Worm (Caenorhabditis elegans) whole organism, L1 larva: ENCODE measurements around the gene sqst-3.

Experiments
- C34B4.2 ChIP-seq: sonication (generic microtip); optimal IDR thresholded peaks from 2 replicates; lab custom pipeline; 2017; ENCODE audit warnings: mild to moderate bottlenecking, missing genetic modification characterization, missing compliant biosample characterization
- F16B12.6 ChIP-seq: fragments of 150-350 bp; optimal IDR thresholded peaks from 2 replicates; lab custom pipeline; 2014; ENCODE audit warnings: missing biosample characterization, missing genetic modification characterization
- Y116A8C.19 ChIP-seq: sonication (generic microtip); optimal IDR thresholded peaks from 2 replicates; lab custom pipeline; 2016; ENCODE audit warnings: missing compliant biosample characterization, missing genetic modification characterization, borderline replicate concordance
- aha-1 ChIP-seq: fragments of 150-350 bp; optimal IDR thresholded peaks from 2 replicates; lab custom pipeline; 2014; ENCODE audit warnings: missing biosample characterization, missing genetic modification characterization
- aly-2 ChIP-seq: fragments of 150-350 bp; optimal IDR thresholded peaks from 2 replicates; lab custom pipeline; 2014; ENCODE audit warnings: missing biosample characterization, missing genetic modification characterization
- ama-1 ChIP-seq: fragments of 150-350 bp; optimal IDR thresholded peaks from 2 replicates; lab custom pipeline; 2014
- ceh-82 ChIP-seq, 3 experiments: fragments of 150-350 bp in 1 of 3; sonication (generic microtip) in 2 of 3; optimal IDR thresholded peaks; 2 replicates each; lab custom pipeline; 2014 to 2017; ENCODE audit warnings: missing biosample characterization in 3 of 3, missing genetic modification characterization in 3 of 3
- ceh-90 ChIP-seq: sonication (generic microtip); optimal IDR thresholded peaks from 2 replicates; lab custom pipeline; 2016; ENCODE audit warnings: missing genetic modification characterization, missing compliant biosample characterization
- ces-1 ChIP-seq: fragments of 150-350 bp; optimal IDR thresholded peaks from 2 replicates; lab custom pipeline; 2014; ENCODE audit warnings: missing biosample characterization, missing genetic modification reagents, missing genetic modification characterization
- efl-1 ChIP-seq, 4 experiments: fragments of 150-350 bp; optimal IDR thresholded peaks in 3 of 4; peaks in 1 of 4; 1 replicate in 1 of 4; 2 replicates in 3 of 4; lab custom pipeline; 2014; ENCODE audit warnings: missing biosample characterization in 2 of 4, missing genetic modification characterization in 2 of 4, missing genetic modification reagents in 2 of 4
- efl-3 ChIP-seq: fragments of 200-800 bp; sonication (Bioruptor generic); optimal IDR thresholded peaks from 2 replicates; lab custom pipeline; 2018; ENCODE audit warnings: mild to moderate bottlenecking, missing genetic modification characterization, missing compliant biosample characterization
- elt-2 ChIP-seq: sonication (generic microtip); optimal IDR thresholded peaks from 2 replicates; lab custom pipeline; 2016; ENCODE audit warnings: missing genetic modification characterization, mild to moderate bottlenecking, inconsistent platforms, missing compliant biosample characterization, missing genetic modification reagents
- elt-3 ChIP-seq, 6 experiments: fragments of 150-350 bp in 1 of 6; sonication (generic microtip); optimal IDR thresholded peaks; 2 replicates each; lab custom pipeline; 2017 to 2018; ENCODE audit warnings: missing biosample characterization in 6 of 6, missing genetic modification characterization in 6 of 6, inconsistent platforms in 1 of 6
- fkh-10 ChIP-seq: sonication (generic microtip); optimal IDR thresholded peaks from 2 replicates; lab custom pipeline; 2017; ENCODE audit warnings: missing biosample characterization, missing genetic modification reagents, missing genetic modification characterization
- fkh-8 ChIP-seq: sonication (generic microtip); optimal IDR thresholded peaks from 2 replicates; lab custom pipeline; 2016; ENCODE audit warnings: mild to moderate bottlenecking, missing genetic modification characterization, missing compliant biosample characterization
- grh-1 ChIP-seq: fragments of 200-800 bp; sonication (Bioruptor generic); IDR thresholded peaks from 2 replicates; pipeline ENCODE4 v1.3.6; 2022; ENCODE audit warnings: missing genetic modification reagents, missing genetic modification characterization, missing compliant biosample characterization
- hlh-17 ChIP-seq: fragments of 200-800 bp; sonication (Bioruptor generic); optimal IDR thresholded peaks from 2 replicates; lab custom pipeline; 2018; ENCODE audit warnings: missing genetic modification characterization, mild to moderate bottlenecking, missing compliant biosample characterization, moderate library complexity, borderline replicate concordance
- irx-1 ChIP-seq: sonication (generic microtip); optimal IDR thresholded peaks from 2 replicates; lab custom pipeline; 2016; ENCODE audit warnings: missing genetic modification characterization, missing compliant biosample characterization
- isw-1 ChIP-seq: fragments of 200-800 bp; sonication (Bioruptor generic); IDR thresholded peaks from 2 replicates; pipeline ENCODE4 v1.3.6; 2022; ENCODE audit warnings: missing genetic modification characterization, missing compliant biosample characterization
- jun-1 ChIP-seq: fragments of 150-350 bp; optimal IDR thresholded peaks from 2 replicates; lab custom pipeline; 2014; ENCODE audit warnings: missing biosample characterization, missing genetic modification reagents, missing genetic modification characterization
- lin-39 ChIP-seq: fragments of 150-350 bp; optimal IDR thresholded peaks from 2 replicates; lab custom pipeline; 2014; ENCODE audit warnings: missing biosample characterization, missing genetic modification reagents, missing genetic modification characterization
- mdl-1 ChIP-seq, 2 experiments: fragments of 150-350 bp; optimal IDR thresholded peaks; 2 replicates each; lab custom pipeline; 2014 to 2017; ENCODE audit warnings: missing biosample characterization in 2 of 2, missing genetic modification characterization in 2 of 2, inconsistent platforms in 1 of 2
- mef-2 ChIP-seq: fragments of 150-350 bp; optimal IDR thresholded peaks from 2 replicates; lab custom pipeline; 2014; ENCODE audit warnings: missing biosample characterization, missing genetic modification characterization
- mep-1 ChIP-seq: fragments of 150-350 bp; optimal IDR thresholded peaks from 2 replicates; lab custom pipeline; 2014; ENCODE audit warnings: missing biosample characterization, missing genetic modification characterization
- nhr-12 ChIP-seq: sonication (generic microtip); optimal IDR thresholded peaks from 2 replicates; lab custom pipeline; 2017; ENCODE audit warnings: missing biosample characterization, missing genetic modification characterization
- nhr-28 ChIP-seq: fragments of 150-350 bp; optimal IDR thresholded peaks from 2 replicates; lab custom pipeline; 2014; ENCODE audit warnings: missing biosample characterization, missing genetic modification characterization
- nhr-47 ChIP-seq: sonication (generic microtip); optimal IDR thresholded peaks from 2 replicates; lab custom pipeline; 2016; ENCODE audit warnings: mild to moderate bottlenecking, missing genetic modification characterization, moderate library complexity, missing compliant biosample characterization
- nhr-77 ChIP-seq: fragments of 150-350 bp; optimal IDR thresholded peaks from 2 replicates; lab custom pipeline; 2014; ENCODE audit warnings: missing biosample characterization, missing genetic modification characterization
- pax-3 ChIP-seq: fragments of 200-800 bp; sonication (Bioruptor generic); optimal IDR thresholded peaks from 2 replicates; lab custom pipeline; 2018; ENCODE audit warnings: mild to moderate bottlenecking, missing genetic modification characterization, moderate library complexity, missing compliant biosample characterization
- pqm-1 ChIP-seq: sonication (generic microtip); optimal IDR thresholded peaks from 3 replicates; lab custom pipeline; 2017; ENCODE audit warnings: missing biosample characterization, missing genetic modification characterization
- rnt-1 ChIP-seq: sonication (generic microtip); optimal IDR thresholded peaks from 2 replicates; lab custom pipeline; 2016; ENCODE audit warnings: mild to moderate bottlenecking, missing genetic modification characterization, moderate library complexity, missing compliant biosample characterization
- snpc-4 ChIP-seq: fragments of 150-350 bp; optimal IDR thresholded peaks from 2 replicates; lab custom pipeline; 2014; ENCODE audit warnings: missing biosample characterization, missing genetic modification characterization
- snu-23 ChIP-seq: sonication (generic microtip); optimal IDR thresholded peaks from 2 replicates; lab custom pipeline; 2016; ENCODE audit warnings: missing genetic modification characterization, missing compliant biosample characterization
- sox-4 ChIP-seq: sonication (generic microtip); optimal IDR thresholded peaks from 2 replicates; lab custom pipeline; 2016; ENCODE audit warnings: missing genetic modification characterization, missing compliant biosample characterization
- sptf-1 ChIP-seq: fragments of 150-350 bp; optimal IDR thresholded peaks from 2 replicates; lab custom pipeline; 2014; ENCODE audit warnings: missing biosample characterization, missing genetic modification characterization
- sup-37 ChIP-seq: fragments of 200-800 bp; sonication (Bioruptor generic); optimal IDR thresholded peaks from 2 replicates; lab custom pipeline; 2018; ENCODE audit warnings: mild to moderate bottlenecking, missing genetic modification characterization, missing compliant biosample characterization
- swsn-7 ChIP-seq: sonication (generic microtip); optimal IDR thresholded peaks from 2 replicates; lab custom pipeline; 2016; ENCODE audit warnings: missing genetic modification characterization, missing compliant biosample characterization
- unc-130 ChIP-seq: fragments of 150-350 bp; optimal IDR thresholded peaks from 2 replicates; lab custom pipeline; 2017; ENCODE audit warnings: missing biosample characterization, missing genetic modification characterization, inconsistent platforms
- unc-30 ChIP-seq: sonication (generic microtip); optimal IDR thresholded peaks from 2 replicates; lab custom pipeline; 2017; ENCODE audit warnings: missing biosample characterization, missing genetic modification characterization
- unc-62 ChIP-seq: fragments of 150-350 bp; optimal IDR thresholded peaks from 2 replicates; lab custom pipeline; 2014; ENCODE audit warnings: missing biosample characterization, missing genetic modification reagents, missing genetic modification characterization
- zag-1 ChIP-seq: fragments of 150-350 bp; optimal IDR thresholded peaks from 2 replicates; lab custom pipeline; 2014; ENCODE audit warnings: missing biosample characterization, missing genetic modification characterization
- zip-4 ChIP-seq: fragments of 200-800 bp; sonication (Bioruptor generic); optimal IDR thresholded peaks from 2 replicates; lab custom pipeline; 2018; ENCODE audit warnings: mild to moderate bottlenecking, missing genetic modification characterization, moderate library complexity, missing compliant biosample characterization

sqst-3 gene

DNA sequence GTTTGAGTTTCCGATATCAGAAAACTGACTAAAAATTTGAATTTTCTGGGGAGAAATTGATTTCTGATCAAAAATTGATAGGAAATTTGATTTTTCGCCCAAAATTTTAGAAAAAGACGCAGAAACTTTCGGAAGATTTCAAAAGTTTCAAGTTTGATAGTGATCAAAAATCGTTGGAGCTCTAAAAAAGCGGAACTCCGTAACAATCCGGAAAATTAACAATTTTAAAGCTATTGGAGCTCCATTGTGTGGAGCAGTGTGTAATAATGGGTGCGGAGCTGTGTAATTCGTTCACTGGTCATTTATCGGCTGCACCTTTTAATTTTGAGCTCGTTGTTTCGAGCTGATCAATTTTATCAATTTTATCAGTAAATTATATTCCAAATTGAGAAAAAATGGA, 22.9 kb downstream of the sqst-3 start, which contains the start of gene F21D9.4:
TSS of gene F21D9.4 (plus strand) at position 301 of the 400 bp plus-strand sequence.
- TF ChIP-seq mef-2 (tag; lab: Kevin White, UChicago) (no peak), C34B4.2 (tag; lab: Kevin White, UChicago) (no peak), jun-1 (tag; lab: Kevin White, UChicago) (no peak), fkh-10 (GFP tag; lab: Kevin White, UChicago) (no peak), nhr-47 (tag; lab: Kevin White, UChicago) (no peak), ama-1 (lab: Kevin White, UChicago) (no peak), nhr-12 (no peak), ces-1 (GFP tag; lab: Kevin White, UChicago) (no peak), lin-39 (tag; lab: Kevin White, UChicago) (no peak), aha-1 (tag; lab: Kevin White, UChicago) (no peak), unc-30 (no peak), swsn-7 (tag; lab: Kevin White, UChicago) (no peak), fkh-8 (no peak), rnt-1 (tag; lab: Kevin White, UChicago) (no peak), nhr-28 (tag; lab: Kevin White, UChicago) (no peak), unc-130 (tag; lab: Kevin White, UChicago) (no peak), ceh-82 (tag; optimal IDR thresholded peaks at IDR 0.05; lab: Kevin White, UChicago) (no peak), Y116A8C.19 (tag; lab: Kevin White, UChicago) (no peak)

- TF ChIP-seq sox-4 (no peak), mdl-1 (tag; optimal IDR thresholded peaks at IDR 0.05; lab: Kevin White, UChicago) (no peak), snu-23 (GFP tag; lab: Kevin White, UChicago) (no peak), lin-39 (tag; lab: Kevin White, UChicago) (no peak), hlh-17 (GFP tag; lab: Kevin White, UChicago) (no peak), unc-62 (GFP tag; lab: Kevin White, UChicago) (no peak), C34B4.2 (tag; lab: Kevin White, UChicago) (no peak), unc-30 (no peak), sup-37 (no peak), sptf-1 (no peak), pax-3 (tag; lab: Kevin White, UChicago) (no peak), elt-2 (tag; lab: Kevin White, UChicago) (no peak), irx-1 (no peak)
These were observed 27.1 kb downstream of the sqst-3 start, which contains the start of gene F21D9.3 for ce11 chrV:19257653-19258052. TSS of gene F21D9.3 (minus strand) at chrV:19257753.

ce11 chrV:19259403-19259802, 28.8 kb downstream of the sqst-3 start:
- TF ChIP-seq efl-1 (optimal IDR thresholded peaks at IDR 0.05; lab: Kevin White, UChicago) (no peak), efl-1 (GFP tag; optimal IDR thresholded peaks at IDR 0.05 in 1 of 2; lab: Kevin White, UChicago) (no peak), rnt-1 (tag; lab: Kevin White, UChicago) (no peak), zip-4 (GFP tag; lab: Kevin White, UChicago) (no peak), irx-1 (no peak), zag-1 (tag; lab: Kevin White, UChicago) (no peak)

DNA sequence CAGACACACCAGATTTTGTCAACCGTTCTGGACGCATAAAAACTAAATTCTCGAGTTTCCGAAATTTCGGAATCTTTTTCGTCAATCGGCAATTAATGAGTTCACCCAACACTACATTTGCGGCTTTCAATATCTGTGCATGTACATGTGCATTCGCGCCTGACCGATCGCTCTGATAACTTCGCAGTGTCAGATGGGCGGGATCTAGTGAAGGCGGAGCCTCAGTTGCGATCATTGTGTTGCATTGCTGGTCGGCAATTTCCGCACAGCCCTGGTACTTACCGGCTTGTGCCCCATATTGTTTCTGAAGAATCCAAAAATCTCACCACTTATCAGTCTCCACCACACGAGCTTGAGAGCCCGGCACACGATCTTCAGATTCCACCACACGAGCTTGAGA, 30.1 kb downstream of the sqst-3 start:
- no peak for TF ChIP-seq mdl-1 (tag; optimal IDR thresholded peaks at IDR 0.05; lab: Kevin White, UChicago)
- TF ChIP-seq mep-1 (tag; lab: Kevin White, UChicago), result no peak
- TF ChIP-seq snpc-4 (tag; lab: Kevin White, UChicago), result no peak
- no peak for TF ChIP-seq unc-130 (tag; lab: Kevin White, UChicago)
- TF ChIP-seq jun-1 (tag; lab: Kevin White, UChicago), result no peak
- TF ChIP-seq elt-3 (tag; optimal IDR thresholded peaks at IDR 0.05; lab: Kevin White, UChicago), result no peak
- TF ChIP-seq efl-3, result no peak
- no peak for TF ChIP-seq nhr-77 (tag; lab: Kevin White, UChicago)
- no peak for TF ChIP-seq nhr-47 (tag; lab: Kevin White, UChicago)
- no peak for TF ChIP-seq unc-62 (GFP tag; lab: Kevin White, UChicago)
- TF ChIP-seq F16B12.6 (tag; lab: Kevin White, UChicago), result no peak
- no peak for TF ChIP-seq ceh-90 (tag; lab: Kevin White, UChicago)
- no peak for TF ChIP-seq grh-1 (GFP tag; lab: Robert Waterston, UW)
- no peak for TF ChIP-seq aly-2 (tag; lab: Kevin White, UChicago)
- no peak for TF ChIP-seq isw-1
- TF ChIP-seq pqm-1 (tag; lab: Kevin White, UChicago), result no peak
